Worm (Caenorhabditis elegans) whole organism, L4 larva: ENCODE measurements around the gene F29C4.4.

Source experiments
- D1046.2 ChIP-seq: fragments of 200-800 bp; sonication (Bioruptor generic); IDR thresholded peaks from 2 replicates; pipeline ENCODE4 v1.3.6; 2022; ENCODE audit warnings: missing genetic modification characterization, missing compliant biosample characterization
- F10B5.3 ChIP-seq: sonication (generic microtip); optimal IDR thresholded peaks from 2 replicates; lab custom pipeline; 2016; ENCODE audit warnings: mild to moderate bottlenecking, missing genetic modification characterization, missing compliant biosample characterization
- F49E8.2 ChIP-seq: sonication (generic microtip); optimal IDR thresholded peaks from 2 replicates; lab custom pipeline; 2016; ENCODE audit warnings: missing compliant biosample characterization, mild to moderate bottlenecking, missing genetic modification characterization, borderline replicate concordance
- R02D3.7 ChIP-seq: fragments of 150-350 bp; sonication (generic microtip); optimal IDR thresholded peaks from 3 replicates; lab custom pipeline; 2014; ENCODE audit warnings: missing biosample characterization, missing genetic modification characterization
- T26A8.4 ChIP-seq: fragments of 200-800 bp; sonication (Bioruptor generic); IDR thresholded peaks from 2 replicates; pipeline ENCODE4 v1.3.6; 2022; ENCODE audit warnings: missing genetic modification characterization, missing compliant biosample characterization
- Y48G9A.11 ChIP-seq: fragments of 200-800 bp; sonication (Bioruptor generic); IDR thresholded peaks from 2 replicates; pipeline ENCODE4 v1.3.6; 2022; ENCODE audit warnings: missing genetic modification reagents, missing genetic modification characterization, missing compliant biosample characterization
- Y5F2A.4 ChIP-seq: fragments of 200-800 bp; sonication (Bioruptor generic); optimal IDR thresholded peaks from 2 replicates; lab custom pipeline; 2018; ENCODE audit warnings: mild to moderate bottlenecking, missing genetic modification characterization, missing compliant biosample characterization
- Y75B8A.6 ChIP-seq: fragments of 200-800 bp; sonication (Bioruptor generic); IDR thresholded peaks from 2 replicates; pipeline ENCODE4 v1.3.6; 2022; ENCODE audit warnings: missing genetic modification reagents, missing genetic modification characterization, missing compliant biosample characterization
- ZK337.2 ChIP-seq: fragments of 200-800 bp; sonication (Bioruptor generic); IDR thresholded peaks from 2 replicates; pipeline ENCODE4 v1.3.6; 2022; ENCODE audit warnings: missing genetic modification reagents, missing genetic modification characterization, missing compliant biosample characterization
- ZK546.5 ChIP-seq, 2 experiments: sonication (generic microtip); optimal IDR thresholded peaks; 2 replicates each; lab custom pipeline; 2017; ENCODE audit warnings: missing biosample characterization in 2 of 2, missing genetic modification characterization in 2 of 2
- aha-1 ChIP-seq: fragments of 150-350 bp; peaks from one replicate; lab custom pipeline; 2014; ENCODE audit warnings: missing biosample characterization, missing genetic modification characterization
- aly-2 ChIP-seq: sonication (generic microtip); optimal IDR thresholded peaks from 2 replicates; lab custom pipeline; 2018; ENCODE audit warnings: missing biosample characterization, missing genetic modification characterization
- arid-1 ChIP-seq: fragments of 200-800 bp; sonication (Bioruptor generic); conservative IDR thresholded peaks from 2 replicates; pipeline ENCODE4 v1.3.6; 2022; ENCODE audit warnings: missing genetic modification reagents, missing genetic modification characterization, missing compliant biosample characterization
- ceh-82 ChIP-seq: sonication (generic microtip); optimal IDR thresholded peaks from 2 replicates; lab custom pipeline; 2017; ENCODE audit warnings: missing biosample characterization, missing genetic modification characterization
- cey-2 ChIP-seq: sonication (generic microtip); optimal IDR thresholded peaks from 3 replicates; lab custom pipeline; 2017; ENCODE audit warnings: missing genetic modification characterization, mild to moderate bottlenecking, missing compliant biosample characterization, antibody characterized with exemption, borderline replicate concordance; ENCODE audit not compliant: insufficient read depth
- ctbp-1 ChIP-seq: fragments of 200-800 bp; sonication (Bioruptor generic); IDR thresholded peaks from 2 replicates; pipeline ENCODE4 v1.3.6; 2022; ENCODE audit warnings: missing genetic modification reagents, missing genetic modification characterization, missing compliant biosample characterization
- dmd-6 ChIP-seq: fragments of 200-800 bp; sonication (Bioruptor generic); IDR thresholded peaks from 2 replicates; pipeline ENCODE4 v1.3.6; 2022; ENCODE audit warnings: missing genetic modification reagents, missing genetic modification characterization, missing compliant biosample characterization
- dmd-8 ChIP-seq: fragments of 200-800 bp; sonication (Bioruptor generic); IDR thresholded peaks from 2 replicates; pipeline ENCODE4 v1.3.6; 2022; ENCODE audit warnings: missing genetic modification characterization, missing compliant biosample characterization
- egl-27 ChIP-seq: sonication (generic microtip); optimal IDR thresholded peaks from 3 replicates; lab custom pipeline; 2017; ENCODE audit warnings: missing biosample characterization, missing genetic modification reagents, missing genetic modification characterization
- egl-43 ChIP-seq: fragments of 200-800 bp; sonication (Bioruptor generic); IDR thresholded peaks from 2 replicates; pipeline ENCODE4 v1.3.6; 2022; ENCODE audit warnings: missing genetic modification reagents, missing genetic modification characterization, missing compliant biosample characterization
- hif-1 ChIP-seq, 2 experiments: sonication (generic microtip); optimal IDR thresholded peaks; 2 replicates each; lab custom pipeline; 2016 to 2017; ENCODE audit warnings: missing compliant biosample characterization in 2 of 2, missing genetic modification characterization in 2 of 2, missing genetic modification reagents in 2 of 2, missing genotype in 2 of 2, mild to moderate bottlenecking in 1 of 2
- hlh-30 ChIP-seq: sonication (generic microtip); optimal IDR thresholded peaks from 2 replicates; lab custom pipeline; 2017; ENCODE audit warnings: antibody characterized with exemption, mild to moderate bottlenecking, missing genetic modification characterization, missing compliant biosample characterization; ENCODE audit not compliant: insufficient read depth
- jun-1 ChIP-seq: fragments of 150-350 bp; optimal IDR thresholded peaks from 2 replicates; lab custom pipeline; 2014; ENCODE audit warnings: missing biosample characterization, missing genetic modification reagents, missing genetic modification characterization
- lin-1 ChIP-seq: fragments of 200-800 bp; sonication (Bioruptor generic); IDR thresholded peaks from 2 replicates; pipeline ENCODE4 v1.3.6; 2022; ENCODE audit warnings: missing genetic modification reagents, missing genetic modification characterization, missing compliant biosample characterization
- lin-15B ChIP-seq: fragments of 150-350 bp; sonication (generic microtip); optimal IDR thresholded peaks from 3 replicates; lab custom pipeline; 2014; ENCODE audit warnings: missing biosample characterization, missing genetic modification characterization
- lin-39 ChIP-seq: fragments of 150-350 bp; optimal IDR thresholded peaks from 2 replicates; lab custom pipeline; 2014; ENCODE audit warnings: missing biosample characterization, missing genetic modification reagents, missing genetic modification characterization
- madf-5 ChIP-seq, 2 experiments: fragments of 200-800 bp; sonication (Bioruptor generic); IDR thresholded peaks; 2 replicates each; pipeline ENCODE4 v1.3.6; 2022; ENCODE audit warnings: missing compliant biosample characterization in 2 of 2, missing genetic modification characterization in 2 of 2
- madf-9 ChIP-seq: fragments of 200-800 bp; sonication (Bioruptor generic); conservative IDR thresholded peaks from 2 replicates; pipeline ENCODE4 v1.3.6; 2022; ENCODE audit warnings: missing genetic modification reagents, missing genetic modification characterization, missing compliant biosample characterization
- mdl-1 ChIP-seq, 2 experiments: fragments of 150-350 bp in 1 of 2; sonication (generic microtip) in 1 of 2; optimal IDR thresholded peaks; 2 replicates each; lab custom pipeline; 2014 to 2017; ENCODE audit warnings: missing biosample characterization in 2 of 2, missing genetic modification characterization in 2 of 2
- mdt-29 ChIP-seq: fragments of 200-800 bp; sonication (Bioruptor generic); IDR thresholded peaks from 2 replicates; pipeline ENCODE4 v1.3.6; 2022; ENCODE audit warnings: missing genetic modification reagents, missing genetic modification characterization, missing compliant biosample characterization
- mep-1 ChIP-seq: fragments of 150-350 bp; sonication (generic microtip); optimal IDR thresholded peaks from 3 replicates; lab custom pipeline; 2014; ENCODE audit warnings: missing biosample characterization, missing genetic modification characterization
- mxl-2 ChIP-seq: fragments of 200-800 bp; sonication (Bioruptor generic); conservative IDR thresholded peaks from 2 replicates; pipeline ENCODE4 v1.3.6; 2022; ENCODE audit warnings: missing genetic modification reagents, missing genetic modification characterization, missing compliant biosample characterization
- mxl-3 ChIP-seq: fragments of 200-800 bp; sonication (Bioruptor generic); optimal IDR thresholded peaks from 2 replicates; lab custom pipeline; 2018; ENCODE audit warnings: mild to moderate bottlenecking, missing genetic modification characterization, missing compliant biosample characterization
- nhr-10 ChIP-seq: fragments of 150-350 bp; optimal IDR thresholded peaks from 2 replicates; lab custom pipeline; 2014; ENCODE audit warnings: missing biosample characterization, missing genetic modification characterization
- nhr-102 ChIP-seq: sonication (generic microtip); optimal IDR thresholded peaks from 2 replicates; lab custom pipeline; 2016; ENCODE audit warnings: mild to moderate bottlenecking, missing genetic modification characterization, moderate library complexity, missing compliant biosample characterization
- nhr-6 ChIP-seq: fragments of 150-350 bp; optimal IDR thresholded peaks from 2 replicates; lab custom pipeline; 2014; ENCODE audit warnings: missing biosample characterization, missing genetic modification characterization
- nhr-77 ChIP-seq: fragments of 150-350 bp; optimal IDR thresholded peaks from 2 replicates; lab custom pipeline; 2014; ENCODE audit warnings: missing biosample characterization, missing genetic modification characterization
- pha-4 ChIP-seq, 2 experiments: fragments of 150-350 bp in 1 of 2; fragments of 200-800 bp in 1 of 2; sonication (Bioruptor generic) in 1 of 2; IDR thresholded peaks in 1 of 2; optimal IDR thresholded peaks in 1 of 2; 2 replicates each; pipeline versions ENCODE4 v1.3.6 to Lab custom; 2014 to 2022; ENCODE audit warnings: missing genetic modification characterization in 2 of 2, missing genetic modification reagents in 2 of 2, missing biosample characterization in 1 of 2, missing compliant biosample characterization in 1 of 2
- php-3 ChIP-seq: fragments of 200-800 bp; sonication (Bioruptor generic); IDR thresholded peaks from 2 replicates; pipeline ENCODE4 v1.3.6; 2022; ENCODE audit warnings: missing genetic modification reagents, missing genetic modification characterization, missing compliant biosample characterization
- pqm-1 ChIP-seq: sonication (generic microtip); optimal IDR thresholded peaks from 2 replicates; lab custom pipeline; 2017; ENCODE audit warnings: missing biosample characterization, missing genetic modification characterization
- set-16 ChIP-seq: fragments of 200-800 bp; sonication (Bioruptor generic); IDR thresholded peaks from 2 replicates; pipeline ENCODE4 v1.3.6; 2022; ENCODE audit warnings: missing genetic modification reagents, missing genetic modification characterization, missing compliant biosample characterization
- snpc-4 ChIP-seq: fragments of 150-350 bp; optimal IDR thresholded peaks from 2 replicates; lab custom pipeline; 2014; ENCODE audit warnings: missing biosample characterization, missing genetic modification characterization
- spr-1 ChIP-seq: sonication (generic microtip); optimal IDR thresholded peaks from 2 replicates; lab custom pipeline; 2016; ENCODE audit warnings: mild to moderate bottlenecking, missing genetic modification characterization, missing compliant biosample characterization
- tag-97 ChIP-seq: fragments of 200-800 bp; sonication (Bioruptor generic); IDR thresholded peaks from 2 replicates; pipeline ENCODE4 v1.3.6; 2022; ENCODE audit warnings: missing genetic modification characterization, missing compliant biosample characterization
- tra-1 ChIP-seq: fragments of 200-800 bp; sonication (Bioruptor generic); IDR thresholded peaks from 2 replicates; pipeline ENCODE4 v1.3.6; 2022; ENCODE audit warnings: missing genetic modification reagents, missing genetic modification characterization, missing compliant biosample characterization
- zfp-2 ChIP-seq: sonication (generic microtip); optimal IDR thresholded peaks from 2 replicates; lab custom pipeline; 2016; ENCODE audit warnings: mild to moderate bottlenecking, missing genetic modification characterization, missing compliant biosample characterization
- zfp-3 ChIP-seq: fragments of 200-800 bp; sonication (Bioruptor generic); conservative IDR thresholded peaks from 2 replicates; pipeline ENCODE4 v1.3.6; 2022; ENCODE audit warnings: missing genetic modification reagents, missing genetic modification characterization, missing compliant biosample characterization
- zip-11 ChIP-seq: fragments of 200-800 bp; sonication (Bioruptor generic); IDR thresholded peaks from 2 replicates; pipeline ENCODE4 v1.3.6; 2022; ENCODE audit warnings: missing genetic modification characterization, missing compliant biosample characterization
- ztf-7 ChIP-seq: fragments of 150-350 bp; optimal IDR thresholded peaks from 2 replicates; lab custom pipeline; 2014; ENCODE audit warnings: missing biosample characterization, missing genetic modification characterization

F29C4.4 gene

DNA sequence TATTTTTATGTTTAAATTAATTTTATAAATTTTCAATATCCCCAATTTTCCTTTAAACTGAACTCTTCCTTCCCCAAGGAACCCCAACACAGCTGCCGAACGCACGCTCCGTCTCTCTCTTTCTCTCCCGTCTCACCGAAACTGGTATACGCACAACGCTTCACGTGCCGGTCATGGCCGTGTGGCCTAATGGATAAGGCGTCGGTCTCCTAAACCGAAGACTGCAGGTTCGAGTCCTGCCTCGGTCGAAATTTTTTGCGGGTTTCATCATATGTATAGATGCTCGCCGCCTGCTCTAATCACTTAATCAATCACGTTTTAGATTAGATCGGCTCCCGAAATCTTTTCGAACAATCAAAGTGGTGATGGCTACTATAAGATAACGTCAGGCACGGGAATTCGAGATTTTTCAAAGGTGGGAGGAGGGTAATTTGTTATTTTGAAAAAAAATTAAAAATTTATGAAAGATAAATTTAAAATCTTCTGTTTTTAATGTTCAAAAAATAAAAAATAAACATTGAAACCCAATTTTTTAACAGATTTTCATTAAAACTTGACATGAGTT lies 32.4 kb downstream of the F29C4.4 start (continued):
- TF ChIP-seq dmd-6 (GFP tag; lab: Robert Waterston, UW) = peak; percentile 71
- TF ChIP-seq aly-2 = no peak
- TF ChIP-seq lin-1 (GFP tag; lab: Robert Waterston, UW) = peak; percentile 68; the same call in 1 of the 2 replicates
- TF ChIP-seq nhr-6 (tag; lab: Kevin White, UChicago) = no peak
- TF ChIP-seq set-16 = peak; percentile 57
- TF ChIP-seq php-3 = peak; percentile 64
- peak; percentile 43 for TF ChIP-seq spr-1
- no peak for TF ChIP-seq lin-39 (tag; lab: Kevin White, UChicago)
- TF ChIP-seq egl-43 (GFP tag; lab: Robert Waterston, UW) = peak; percentile 92
- TF ChIP-seq pha-4 (GFP tag; IDR thresholded peaks at IDR 0.05; lab: Robert Waterston, UW) = peak; percentile 89
- no peak for TF ChIP-seq pha-4 (tag; optimal IDR thresholded peaks at IDR 0.05; lab: Kevin White, UChicago)
- peak; percentile 63 to 97 for TF ChIP-seq mdl-1 (tag; optimal IDR thresholded peaks at IDR 0.05; lab: Kevin White, UChicago)
- peak; percentile 79 for TF ChIP-seq D1046.2 (GFP tag; lab: Robert Waterston, UW)
- TF ChIP-seq jun-1 (tag; lab: Kevin White, UChicago) = no peak
- TF ChIP-seq hif-1 (tag; optimal IDR thresholded peaks at IDR 0.05; lab: Kevin White, UChicago) = peak in 1 of 2 experiments; percentile 75
- no peak for TF ChIP-seq nhr-102 (tag; lab: Kevin White, UChicago)
- peak; percentile 77; the same call in 1 of the 2 replicates for TF ChIP-seq tra-1 (GFP tag; lab: Robert Waterston, UW)
- TF ChIP-seq dmd-8 (GFP tag; lab: Robert Waterston, UW) = peak; percentile 86
- TF ChIP-seq mxl-3 = peak; percentile 72
- 0 out of 2 replicates have a peak, but pooled peaks have one; percentile 41 for TF ChIP-seq mdt-29
- TF ChIP-seq tag-97 (GFP tag; lab: Robert Waterston, UW) = no peak
- TF ChIP-seq lin-15B (tag; lab: Kevin White, UChicago) = no peak
- TF ChIP-seq T26A8.4 (GFP tag; lab: Robert Waterston, UW) = peak; percentile 57; the same call in 1 of the 2 replicates
- TF ChIP-seq mxl-2 (GFP tag; lab: Robert Waterston, UW) = no peak
- TF ChIP-seq hlh-30 (tag; lab: Kevin White, UChicago) = peak; percentile 84
- TF ChIP-seq ZK546.5 (tag; optimal IDR thresholded peaks at IDR 0.05; lab: Kevin White, UChicago) = no peak
- TF ChIP-seq madf-5 (GFP tag; IDR thresholded peaks at IDR 0.05; lab: Robert Waterston, UW) = peak in 1 of 2 experiments; percentile 81; a peak in 1 of 4 replicates
- 0 out of 2 replicates have a peak, but pooled peaks have one; percentile 21 for TF ChIP-seq zip-11
- peak; percentile 56 for TF ChIP-seq Y48G9A.11
- peak; percentile 67 for TF ChIP-seq arid-1 (GFP tag; lab: Robert Waterston, UW)
- peak; percentile 81; the same call in 1 of the 2 replicates for TF ChIP-seq ZK337.2 (GFP tag; lab: Robert Waterston, UW)
- no peak for TF ChIP-seq nhr-10 (tag; lab: Kevin White, UChicago)
- TF ChIP-seq zfp-2 (tag; lab: Kevin White, UChicago) = peak; percentile 43
- TF ChIP-seq snpc-4 (tag; lab: Kevin White, UChicago) = no peak
- peak; percentile 76 for TF ChIP-seq ctbp-1 (GFP tag; lab: Robert Waterston, UW)
- no peak for TF ChIP-seq egl-27
- TF ChIP-seq ztf-7 = peak; percentile 37
- TF ChIP-seq zfp-3 (GFP tag; lab: Robert Waterston, UW) = no peak; the same call in 1 of the 2 replicates
- TF ChIP-seq F10B5.3 (tag; lab: Kevin White, UChicago) = peak; percentile 40
- peak; percentile 22 for TF ChIP-seq Y5F2A.4 (GFP tag; lab: Kevin White, UChicago)
- TF ChIP-seq F49E8.2 = no peak
- peak; percentile 83 for TF ChIP-seq madf-9 (GFP tag; lab: Robert Waterston, UW)
- no peak for TF ChIP-seq R02D3.7 (tag; lab: Kevin White, UChicago)
- no peak for TF ChIP-seq cey-2 (tag; lab: Kevin White, UChicago)
- no peak for TF ChIP-seq ceh-82
- peak; percentile 97 for TF ChIP-seq aha-1 (tag; lab: Kevin White, UChicago)
- TF ChIP-seq mep-1 = peak; percentile 73
- TF ChIP-seq Y75B8A.6 (GFP tag; lab: Robert Waterston, UW) = peak; percentile 70; the same call in 1 of the 2 replicates
- no peak for TF ChIP-seq pqm-1
- no peak for TF ChIP-seq nhr-77
